Fruit fly (Drosophila melanogaster) S2 (cell line): ENCODE data around the gene beta-PheRS.

ENCODE experiments used
- CG8478 ChIP-seq: fragments of >200 bp; optimal IDR thresholded peaks from 2 replicates; lab custom pipeline; 2018
- CTCF ChIP-seq, 2 experiments: fragments of >200 bp; optimal IDR thresholded peaks; 2 replicates each; lab custom pipeline; 2018

The beta-PheRS gene

DNA sequence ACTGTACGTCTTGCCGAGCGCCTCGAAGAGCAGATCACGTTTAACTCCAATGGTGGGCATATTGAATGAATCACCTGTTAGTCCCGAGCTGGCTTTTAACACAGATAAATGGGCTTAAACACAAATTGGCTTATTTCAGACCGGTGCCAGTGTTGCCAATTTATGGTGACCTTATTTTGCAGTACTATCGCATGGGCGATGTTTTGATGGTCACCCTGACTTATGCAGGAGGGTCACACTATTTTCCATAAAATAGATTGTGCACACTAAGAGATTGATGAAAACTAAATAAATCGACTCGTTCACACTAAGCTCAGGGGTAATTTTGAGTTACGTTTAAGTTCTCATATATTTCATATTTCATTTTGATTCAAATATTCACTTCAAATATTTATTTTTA is at the start of gene beta-PheRS:
Gene beta-PheRS (minus strand): TSS at position 186 of the 400 bp plus-strand sequence.
- TF ChIP-seq CTCF (optimal IDR thresholded peaks at IDR 0.05; lab: Kevin White, UChicago) (peak; percentile 37 to 45), CG8478 (lab: Kevin White, UChicago) (no peak)

dm6 chr3R:24301520-24301919 is 49.0 kb upstream of the beta-PheRS start:
- TF ChIP-seq CG8478 (lab: Kevin White, UChicago) (no peak), CTCF (optimal IDR thresholded peaks at IDR 0.05; lab: Kevin White, UChicago) (no peak)

DNA sequence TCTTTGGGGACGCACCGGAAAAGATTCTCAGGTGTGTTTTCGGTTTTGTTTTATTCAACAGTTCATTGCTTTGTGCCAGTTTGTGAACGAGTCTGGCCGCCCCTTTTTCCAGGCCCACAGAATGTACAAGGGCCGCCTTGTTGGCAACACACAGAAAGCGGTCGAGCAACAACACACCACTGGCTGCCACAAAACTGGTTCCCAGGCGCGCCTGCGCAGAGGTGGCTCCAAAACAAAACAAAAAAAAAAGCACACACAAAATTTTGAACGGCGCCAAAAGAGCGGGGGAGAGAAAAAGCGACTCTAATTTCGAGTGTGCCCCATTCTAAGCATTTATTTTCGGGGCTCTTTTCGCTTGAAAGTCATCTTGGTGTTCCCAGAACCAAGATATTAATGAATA is 46.7 kb upstream of the beta-PheRS start:
- TF ChIP-seq CTCF (optimal IDR thresholded peaks at IDR 0.05; lab: Kevin White, UChicago): no peak
- TF ChIP-seq CG8478 (lab: Kevin White, UChicago): no peak

DNA sequence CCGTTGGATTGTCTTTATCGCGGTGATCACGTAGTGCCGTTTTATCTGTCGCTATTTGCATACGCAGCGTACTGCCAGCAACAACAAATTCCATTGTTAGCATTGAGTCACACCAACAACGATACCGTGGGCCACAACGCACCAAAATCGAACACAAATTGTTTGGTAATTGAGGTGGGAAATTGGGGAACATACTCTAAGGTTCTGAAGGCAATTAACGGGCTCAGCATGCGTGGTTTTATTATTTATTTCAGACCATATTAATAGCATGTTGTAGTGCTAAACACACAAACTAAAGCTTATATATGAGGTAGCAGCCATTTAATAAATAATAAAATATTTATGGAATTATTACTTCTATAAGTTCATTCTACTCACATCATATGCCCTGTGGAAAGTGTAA is 46.1 kb upstream of the beta-PheRS start:
- TF ChIP-seq CTCF (optimal IDR thresholded peaks at IDR 0.05; lab: Kevin White, UChicago) (no peak), CG8478 (lab: Kevin White, UChicago) (no peak)

DNA sequence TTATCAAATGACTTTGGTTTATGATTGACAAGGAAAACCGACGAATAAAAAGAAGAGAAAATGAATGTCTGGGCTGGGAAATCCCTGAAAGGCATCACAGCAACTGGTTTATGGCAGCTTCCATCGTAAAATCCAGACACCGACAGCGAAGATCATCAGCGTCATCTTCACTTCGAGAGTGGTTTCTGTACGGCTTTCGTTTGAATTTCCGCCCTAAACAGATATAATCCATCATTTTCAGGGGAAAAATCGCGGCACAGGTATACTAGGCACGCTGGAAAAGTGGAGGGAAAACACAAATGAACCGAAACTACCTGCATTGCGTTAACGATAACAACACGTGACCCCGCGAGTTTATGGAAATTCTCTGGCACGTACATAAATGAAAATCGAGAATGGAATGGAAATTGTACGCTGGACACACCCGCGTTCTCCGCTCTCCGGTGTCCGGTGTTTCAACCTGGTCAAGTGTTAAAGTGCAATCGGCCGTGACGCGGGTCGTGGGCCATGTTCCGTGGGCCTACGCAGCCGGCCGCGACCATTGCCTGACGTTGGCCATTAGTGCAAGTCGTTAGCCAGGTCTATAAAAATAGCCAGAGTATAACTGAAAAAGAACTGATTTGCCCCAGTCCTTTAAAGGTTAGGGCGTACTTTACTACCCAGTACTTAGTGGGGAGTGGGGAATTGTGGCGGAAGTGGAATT is 45.1 kb upstream of the beta-PheRS start:
- TF ChIP-seq CG8478 (lab: Kevin White, UChicago): no peak
- TF ChIP-seq CTCF (optimal IDR thresholded peaks at IDR 0.05; lab: Kevin White, UChicago): no peak

dm6 chr3R:24296913-24297312 is 44.4 kb upstream of the beta-PheRS start:
- TF ChIP-seq CTCF (optimal IDR thresholded peaks at IDR 0.05; lab: Kevin White, UChicago) (no peak), CG8478 (lab: Kevin White, UChicago) (no peak)

dm6 chr3R:24295556-24296465 is 43.3 kb upstream of the beta-PheRS start:
- no peak for TF ChIP-seq CTCF (optimal IDR thresholded peaks at IDR 0.05; lab: Kevin White, UChicago)
- TF ChIP-seq CG8478 (lab: Kevin White, UChicago): no peak

dm6 chr3R:24294784-24295555 is 42.5 kb upstream of the beta-PheRS start, which contains the start of gene crb:
Gene crb (plus strand): TSS chr3R:24295078.
- no peak for TF ChIP-seq CG8478 (lab: Kevin White, UChicago)
- no peak for TF ChIP-seq CTCF (optimal IDR thresholded peaks at IDR 0.05; lab: Kevin White, UChicago)

dm6 chr3R:24294299-24294698 is 41.8 kb upstream of the beta-PheRS start, which contains the start of gene CG5715:
Gene CG5715 (minus strand): TSS chr3R:24294399.
- TF ChIP-seq CG8478 (lab: Kevin White, UChicago) (no peak), CTCF (optimal IDR thresholded peaks at IDR 0.05; lab: Kevin White, UChicago) (no peak)

DNA sequence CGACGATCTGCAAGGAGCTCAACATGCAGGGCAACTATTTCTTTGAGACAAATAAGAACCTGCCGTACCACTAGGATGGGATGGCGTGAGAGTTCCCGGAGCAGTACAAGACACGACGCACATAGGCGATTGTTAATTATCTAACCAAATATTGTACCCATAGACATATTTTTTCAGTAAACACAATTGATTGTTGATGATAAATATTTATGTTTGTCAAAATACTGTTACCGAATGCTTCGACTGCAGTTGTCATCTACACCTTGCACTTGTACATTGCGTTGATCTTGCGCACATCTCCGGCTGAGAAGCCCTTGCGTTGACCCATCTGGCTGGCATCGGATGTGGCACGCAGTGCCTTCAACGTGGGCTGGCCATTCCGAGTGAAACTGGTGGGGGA is 40.7 kb upstream of the beta-PheRS start:
- TF ChIP-seq CG8478 (lab: Kevin White, UChicago) (no peak), CTCF (optimal IDR thresholded peaks at IDR 0.05; lab: Kevin White, UChicago) (no peak)

dm6 chr3R:24289768-24290349 is 37.4 kb upstream of the beta-PheRS start, which contains the start of the genes CG34290 and Uck:
Gene CG34290 (minus strand): TSS chr3R:24289818.
Gene Uck (plus strand): TSS chr3R:24290172.
- TF ChIP-seq CG8478 (lab: Kevin White, UChicago): no peak
- peak; percentile 3 to 29 for TF ChIP-seq CTCF (optimal IDR thresholded peaks at IDR 0.05; lab: Kevin White, UChicago)

DNA sequence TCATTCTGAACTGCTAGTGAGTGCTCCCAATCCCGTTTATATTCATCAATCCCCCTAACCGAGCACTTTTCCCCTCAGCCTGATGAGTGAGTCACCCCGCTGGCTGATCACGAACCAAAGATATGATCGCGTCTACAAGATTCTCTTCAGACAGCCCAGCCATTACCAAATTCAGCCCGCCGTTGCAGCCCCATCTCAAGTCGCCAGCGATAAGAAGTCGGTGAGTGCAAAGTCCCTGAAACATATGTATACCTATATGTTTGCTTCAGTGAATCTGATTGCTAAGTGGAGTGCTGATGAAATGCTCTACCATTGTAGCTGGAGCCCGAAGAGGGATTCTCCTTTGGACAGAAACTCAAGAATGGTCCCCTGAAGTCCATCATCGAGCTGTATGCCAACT is 34.7 kb upstream of the beta-PheRS start:
- TF ChIP-seq CG8478 (lab: Kevin White, UChicago) (no peak), CTCF (optimal IDR thresholded peaks at IDR 0.05; lab: Kevin White, UChicago) (no peak)

dm6 chr3R:24285423-24285822 is 32.9 kb upstream of the beta-PheRS start:
- TF ChIP-seq CG8478 (lab: Kevin White, UChicago) (no peak), CTCF (optimal IDR thresholded peaks at IDR 0.05; lab: Kevin White, UChicago) (no peak)

DNA sequence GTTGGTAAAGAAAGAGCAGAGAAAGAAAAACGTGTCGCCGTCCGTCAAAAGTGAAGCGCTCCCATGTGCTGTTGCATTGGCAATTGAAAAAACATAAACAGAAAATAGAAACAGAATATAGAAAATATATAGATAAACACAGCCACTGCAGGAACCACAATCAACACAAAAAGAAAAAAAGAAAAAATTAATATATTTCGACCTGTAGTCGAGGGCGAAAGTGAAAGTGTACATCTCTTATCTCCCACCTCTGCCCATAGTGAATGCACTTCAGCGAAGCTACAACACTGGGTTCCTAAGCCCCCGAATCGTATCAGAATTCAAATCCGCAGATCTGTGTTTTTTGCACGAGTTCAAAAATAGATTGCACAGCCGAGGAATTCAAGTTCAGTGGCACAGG is 31.7 kb upstream of the beta-PheRS start:
- TF ChIP-seq CTCF (optimal IDR thresholded peaks at IDR 0.05; lab: Kevin White, UChicago) (no peak), CG8478 (lab: Kevin White, UChicago) (no peak)
